Worm (Caenorhabditis elegans) whole organism, young adult: ENCODE results near the gene alh-12.

ENCODE experiments used
- B0035.1 ChIP-seq: sonication (generic microtip); optimal IDR thresholded peaks from 2 replicates; lab custom pipeline; 2016; ENCODE audit warnings: missing genetic modification characterization, mild to moderate bottlenecking, missing compliant biosample characterization, missing genotype, missing genetic modification reagents
- B0336.3 ChIP-seq: fragments of 200-800 bp; sonication (Bioruptor generic); IDR thresholded peaks from 2 replicates; pipeline ENCODE4 v1.3.6; 2022; ENCODE audit warnings: missing genetic modification characterization, missing compliant biosample characterization
- C06A6.2 ChIP-seq: fragments of 200-800 bp; sonication (Bioruptor generic); conservative IDR thresholded peaks from 2 replicates; pipeline ENCODE4 v1.3.6; 2022; ENCODE audit warnings: missing genetic modification characterization, missing compliant biosample characterization
- D2030.7 ChIP-seq: fragments of 200-800 bp; sonication (Bioruptor generic); IDR thresholded peaks from 2 replicates; pipeline ENCODE4 v1.3.6; 2022; ENCODE audit warnings: missing genetic modification reagents, missing genetic modification characterization, missing compliant biosample characterization
- F37B4.10 ChIP-seq: fragments of 200-800 bp; sonication (Bioruptor generic); IDR thresholded peaks from 2 replicates; pipeline ENCODE4 v1.3.6; 2022; ENCODE audit warnings: missing genetic modification characterization, missing compliant biosample characterization
- F39B2.1 ChIP-seq: fragments of 200-800 bp; sonication (Bioruptor generic); IDR thresholded peaks from 2 replicates; pipeline ENCODE4 v1.3.6; 2022; ENCODE audit warnings: missing genetic modification reagents, missing genetic modification characterization, missing compliant biosample characterization
- F52B5.7 ChIP-seq: sonication (generic microtip); optimal IDR thresholded peaks from 2 replicates; lab custom pipeline; 2016; ENCODE audit warnings: mild to moderate bottlenecking, missing genetic modification characterization, missing compliant biosample characterization
- F55B11.4 ChIP-seq: sonication (generic microtip); optimal IDR thresholded peaks from 2 replicates; lab custom pipeline; 2016; ENCODE audit warnings: missing compliant biosample characterization, missing genetic modification characterization, borderline replicate concordance; ENCODE audit not compliant: insufficient read depth
- T07F8.4 ChIP-seq: sonication (generic microtip); optimal IDR thresholded peaks from 2 replicates; lab custom pipeline; 2016; ENCODE audit warnings: mild to moderate bottlenecking, missing genetic modification characterization, moderate library complexity, missing compliant biosample characterization
- Y79H2A.3 ChIP-seq: fragments of 200-800 bp; sonication (Bioruptor generic); conservative IDR thresholded peaks from 2 replicates; pipeline ENCODE4 v1.3.6; 2022; ENCODE audit warnings: missing genetic modification reagents, missing genetic modification characterization, missing compliant biosample characterization
- ZK185.1 ChIP-seq: sonication (generic microtip); optimal IDR thresholded peaks from 2 replicates; lab custom pipeline; 2016; ENCODE audit warnings: mild to moderate bottlenecking, missing genetic modification characterization, missing compliant biosample characterization; ENCODE audit not compliant: poor library complexity, severe bottlenecking
- atf-7 ChIP-seq: sonication (generic microtip); optimal IDR thresholded peaks from 2 replicates; lab custom pipeline; 2017; ENCODE audit warnings: mild to moderate bottlenecking, missing genetic modification characterization, missing compliant biosample characterization
- attf-6 ChIP-seq: fragments of 200-800 bp; sonication (Bioruptor generic); IDR thresholded peaks from 2 replicates; pipeline ENCODE4 v1.3.6; 2022; ENCODE audit warnings: missing genetic modification reagents, missing genetic modification characterization, missing compliant biosample characterization
- bed-1 ChIP-seq: fragments of 200-800 bp; sonication (Bioruptor generic); IDR thresholded peaks from 2 replicates; pipeline ENCODE4 v1.3.6; 2022; ENCODE audit warnings: missing genetic modification reagents, missing genetic modification characterization, missing compliant biosample characterization
- bed-2 ChIP-seq: fragments of 200-800 bp; sonication (Bioruptor generic); IDR thresholded peaks from 2 replicates; pipeline ENCODE4 v1.3.6; 2022; ENCODE audit warnings: missing genetic modification reagents, missing genetic modification characterization, missing compliant biosample characterization
- cebp-2 ChIP-seq: fragments of 200-800 bp; sonication (Bioruptor generic); IDR thresholded peaks from 2 replicates; pipeline ENCODE4 v1.3.6; 2022; ENCODE audit warnings: missing genetic modification characterization, missing compliant biosample characterization
- ceh-100 ChIP-seq: fragments of 200-800 bp; sonication (Bioruptor generic); IDR thresholded peaks from 2 replicates; pipeline ENCODE4 v1.3.6; 2022; ENCODE audit warnings: missing genetic modification reagents, missing genetic modification characterization, missing compliant biosample characterization
- ceh-79 ChIP-seq: sonication (generic microtip); optimal IDR thresholded peaks from 2 replicates; lab custom pipeline; 2017; ENCODE audit warnings: mild to moderate bottlenecking, missing genetic modification characterization, missing compliant biosample characterization
- chd-7 ChIP-seq: sonication (generic microtip); optimal IDR thresholded peaks from 2 replicates; lab custom pipeline; 2016; ENCODE audit warnings: mild to moderate bottlenecking, missing genetic modification characterization, moderate library complexity, missing compliant biosample characterization
- die-1 ChIP-seq: sonication (generic microtip); optimal IDR thresholded peaks from 2 replicates; lab custom pipeline; 2016; ENCODE audit warnings: missing genotype, mild to moderate bottlenecking, missing genetic modification characterization, missing compliant biosample characterization
- egrh-3 ChIP-seq: fragments of 200-800 bp; sonication (Bioruptor generic); IDR thresholded peaks from 2 replicates; pipeline ENCODE4 v1.3.6; 2022; ENCODE audit warnings: missing genetic modification reagents, missing genetic modification characterization, missing compliant biosample characterization
- hlh-12 ChIP-seq: sonication (generic microtip); optimal IDR thresholded peaks from 2 replicates; lab custom pipeline; 2016; ENCODE audit warnings: missing genetic modification characterization, missing compliant biosample characterization
- hmg-20 ChIP-seq: fragments of 200-800 bp; sonication (Bioruptor generic); IDR thresholded peaks from 2 replicates; pipeline ENCODE4 v1.3.6; 2022; ENCODE audit warnings: missing genetic modification reagents, missing genetic modification characterization, missing compliant biosample characterization
- hrde-1 ChIP-seq: sonication (generic microtip); optimal IDR thresholded peaks from 2 replicates; lab custom pipeline; 2016; ENCODE audit warnings: missing genetic modification characterization, mild to moderate bottlenecking, missing compliant biosample characterization, moderate library complexity, missing genotype, missing genetic modification reagents, borderline replicate concordance
- hsf-1 ChIP-seq: fragments of 200-800 bp; sonication (Bioruptor generic); IDR thresholded peaks from 2 replicates; pipeline ENCODE4 v1.3.6; 2022; ENCODE audit warnings: missing genetic modification reagents, missing genetic modification characterization, missing compliant biosample characterization
- let-526 ChIP-seq: fragments of 200-800 bp; sonication (Bioruptor generic); IDR thresholded peaks from 2 replicates; pipeline ENCODE4 v1.3.6; 2022; ENCODE audit warnings: missing genetic modification reagents, missing genetic modification characterization, missing compliant biosample characterization
- lin-54 ChIP-seq: fragments of 200-800 bp; sonication (Bioruptor generic); optimal IDR thresholded peaks from 2 replicates; lab custom pipeline; 2018; ENCODE audit warnings: mild to moderate bottlenecking, missing genetic modification characterization, missing compliant biosample characterization
- lsy-27 ChIP-seq: sonication (generic microtip); optimal IDR thresholded peaks from 2 replicates; lab custom pipeline; 2017; ENCODE audit warnings: missing genetic modification characterization, mild to moderate bottlenecking, missing compliant biosample characterization, antibody characterized with exemption, missing genotype, borderline replicate concordance; ENCODE audit not compliant: insufficient read depth
- madf-10 ChIP-seq: sonication (generic microtip); optimal IDR thresholded peaks from 2 replicates; lab custom pipeline; 2016; ENCODE audit warnings: mild to moderate bottlenecking, missing genetic modification characterization, missing compliant biosample characterization
- madf-3 ChIP-seq: fragments of 200-800 bp; sonication (Bioruptor generic); IDR thresholded peaks from 2 replicates; pipeline ENCODE4 v1.3.6; 2022; ENCODE audit warnings: missing genetic modification reagents, missing genetic modification characterization, missing compliant biosample characterization
- madf-6 ChIP-seq: fragments of 200-800 bp; sonication (Bioruptor generic); IDR thresholded peaks from 2 replicates; pipeline ENCODE4 v1.3.6; 2022; ENCODE audit warnings: missing genetic modification reagents, missing genetic modification characterization, missing compliant biosample characterization
- mcd-1 ChIP-seq: fragments of 200-800 bp; sonication (Bioruptor generic); IDR thresholded peaks from 2 replicates; pipeline ENCODE4 v1.3.6; 2022; ENCODE audit warnings: missing genetic modification reagents, missing genetic modification characterization, missing compliant biosample characterization
- nfya-2 ChIP-seq: fragments of 200-800 bp; sonication (Bioruptor generic); IDR thresholded peaks from 2 replicates; pipeline ENCODE4 v1.3.6; 2022; ENCODE audit warnings: missing genetic modification reagents, missing genetic modification characterization, missing compliant biosample characterization
- nfyb-1 ChIP-seq: fragments of 200-800 bp; sonication (Bioruptor generic); IDR thresholded peaks from 2 replicates; pipeline ENCODE4 v1.3.6; 2022; ENCODE audit warnings: missing genetic modification reagents, missing genetic modification characterization, missing compliant biosample characterization
- nhr-179 ChIP-seq: sonication (generic microtip); optimal IDR thresholded peaks from 2 replicates; lab custom pipeline; 2016; ENCODE audit warnings: mild to moderate bottlenecking, missing genetic modification characterization, missing compliant biosample characterization
- rcor-1 ChIP-seq: fragments of 200-800 bp; sonication (Bioruptor generic); IDR thresholded peaks from 2 replicates; pipeline ENCODE4 v1.3.6; 2022; ENCODE audit warnings: missing genetic modification reagents, missing genetic modification characterization, missing compliant biosample characterization
- rpc-1 ChIP-seq, 2 experiments: fragments of 150-350 bp in 1 of 2; sonication (generic microtip) in 1 of 2; optimal IDR thresholded peaks; 2 replicates each; lab custom pipeline; 2014 to 2018; ENCODE audit warnings: missing biosample characterization in 1 of 2, missing genetic modification characterization in 1 of 2, missing genetic modification reagents in 1 of 2, missing genotype in 1 of 2
- snpc-4 ChIP-seq, 5 experiments: fragments of 150-350 bp in 1 of 5; sonication (generic microtip) in 4 of 5; optimal IDR thresholded peaks; 2 replicates each; lab custom pipeline; 2014 to 2018; ENCODE audit warnings: missing genetic modification characterization in 5 of 5, missing biosample characterization in 3 of 5, antibody characterized with exemption in 2 of 5, mild to moderate bottlenecking in 2 of 5, missing compliant biosample characterization in 2 of 5, missing genotype in 2 of 5, moderate library complexity in 2 of 5, missing genetic modification reagents in 1 of 5
- somi-1 ChIP-seq: fragments of 200-800 bp; sonication (Bioruptor generic); optimal IDR thresholded peaks from 2 replicates; lab custom pipeline; 2018; ENCODE audit warnings: mild to moderate bottlenecking, missing genetic modification characterization, missing compliant biosample characterization
- tbp1 ChIP-seq: fragments of 200-800 bp; sonication (Bioruptor generic); optimal IDR thresholded peaks from 2 replicates; lab custom pipeline; 2018; ENCODE audit warnings: mild to moderate bottlenecking, missing genetic modification characterization, missing compliant biosample characterization
- tlf-1 ChIP-seq: fragments of 200-800 bp; sonication (Bioruptor generic); optimal IDR thresholded peaks from 2 replicates; lab custom pipeline; 2018; ENCODE audit warnings: mild to moderate bottlenecking, missing genetic modification characterization, missing compliant biosample characterization
- unc-130 ChIP-seq: sonication (generic microtip); optimal IDR thresholded peaks from 2 replicates; lab custom pipeline; 2016; ENCODE audit warnings: missing genetic modification reagents, missing genetic modification characterization, missing compliant biosample characterization
- unc-62 ChIP-seq: fragments of 150-350 bp; optimal IDR thresholded peaks from 2 replicates; lab custom pipeline; 2014; ENCODE audit warnings: missing biosample characterization, missing genetic modification reagents, missing genetic modification characterization
- xnd-1 ChIP-seq: sonication (generic microtip); optimal IDR thresholded peaks from 2 replicates; lab custom pipeline; 2016; ENCODE audit warnings: missing genotype, missing genetic modification reagents, missing genetic modification characterization, missing compliant biosample characterization
- zim-3 ChIP-seq: sonication (generic microtip); optimal IDR thresholded peaks from 2 replicates; lab custom pipeline; 2017; ENCODE audit warnings: mild to moderate bottlenecking, missing genetic modification characterization, moderate library complexity, missing compliant biosample characterization
- ztf-18 ChIP-seq: sonication (generic microtip); optimal IDR thresholded peaks from 2 replicates; lab custom pipeline; 2016; ENCODE audit warnings: missing genotype, mild to moderate bottlenecking, missing genetic modification characterization, missing compliant biosample characterization
- ztf-25 ChIP-seq: fragments of 200-800 bp; sonication (Bioruptor generic); IDR thresholded peaks from 2 replicates; pipeline ENCODE4 v1.3.6; 2022; ENCODE audit warnings: missing genetic modification reagents, missing genetic modification characterization, missing compliant biosample characterization

alh-12 gene

ce11 chrIII:7494850-7495314 lies 41.0 kb downstream of the alh-12 start:
- TF ChIP-seq hrde-1 (tag; lab: Kevin White, UChicago) (peak; percentile 97), nhr-179 (tag; lab: Kevin White, UChicago) (no peak), lin-54 (peak; percentile 45), F55B11.4 (tag; lab: Kevin White, UChicago) (no peak), unc-130 (GFP tag; lab: Kevin White, UChicago) (peak; percentile 56), Y79H2A.3 (GFP tag; lab: Robert Waterston, UW) (peak; percentile 69; the same call in 1 of the 2 replicates), madf-6 (peak; percentile 82), bed-1 (GFP tag; lab: Robert Waterston, UW) (0 out of 2 replicates have a peak, but pooled peaks have one; percentile 5), zim-3 (tag; lab: Kevin White, UChicago) (peak; percentile 74), rcor-1 (GFP tag; lab: Robert Waterston, UW) (peak; percentile 51; the same call in 1 of the 2 replicates), F37B4.10 (GFP tag; lab: Robert Waterston, UW) (no peak), F52B5.7 (tag; lab: Kevin White, UChicago) (peak; percentile 89), ztf-18 (tag; lab: Kevin White, UChicago) (no peak), tbp1 (GFP tag; lab: Kevin White, UChicago) (peak; percentile 43), T07F8.4 (tag; lab: Kevin White, UChicago) (no peak), nfya-2 (GFP tag; lab: Robert Waterston, UW) (peak; percentile 94), tlf-1 (GFP tag; lab: Kevin White, UChicago) (peak; percentile 73), D2030.7 (GFP tag; lab: Robert Waterston, UW) (peak; percentile 30; the same call in 1 of the 2 replicates), let-526 (GFP tag; lab: Robert Waterston, UW) (no peak), mcd-1 (GFP tag; lab: Robert Waterston, UW) (peak; percentile 47), C06A6.2 (GFP tag; lab: Robert Waterston, UW) (no peak), madf-10 (tag; lab: Kevin White, UChicago) (no peak), nfyb-1 (GFP tag; lab: Robert Waterston, UW) (peak; percentile 68; the same call in 1 of the 2 replicates), ZK185.1 (tag; lab: Kevin White, UChicago) (no peak), chd-7 (tag; lab: Kevin White, UChicago) (peak; percentile 90), attf-6 (GFP tag; lab: Robert Waterston, UW) (peak; percentile 75), ztf-25 (peak; percentile 54; the same call in 1 of the 2 replicates), die-1 (tag; lab: Kevin White, UChicago) (peak; percentile 30), rpc-1 (optimal IDR thresholded peaks at IDR 0.05; lab: Kevin White, UChicago) (no peak), rpc-1 (tag; optimal IDR thresholded peaks at IDR 0.05; lab: Kevin White, UChicago) (no peak), B0035.1 (tag; lab: Kevin White, UChicago) (peak; percentile 51), madf-3 (GFP tag; lab: Robert Waterston, UW) (peak; percentile 87), hsf-1 (peak; percentile 70), somi-1 (peak; percentile 47), lsy-27 (no peak), ceh-79 (tag; lab: Kevin White, UChicago) (peak; percentile 94), hmg-20 (peak; percentile 37; the same call in 1 of the 2 replicates), xnd-1 (tag; lab: Kevin White, UChicago) (peak; percentile 44), hlh-12 (tag; lab: Kevin White, UChicago) (peak; percentile 44), atf-7 (tag; lab: Kevin White, UChicago) (peak; percentile 78), egrh-3 (GFP tag; lab: Robert Waterston, UW) (no peak), B0336.3 (GFP tag; lab: Robert Waterston, UW) (peak; percentile 90), snpc-4 (GFP tag; optimal IDR thresholded peaks at IDR 0.05; lab: Kevin White, UChicago) (no peak), snpc-4 (tag; optimal IDR thresholded peaks at IDR 0.05; lab: Kevin White, UChicago) (peak in 1 of 4 experiments; percentile 38), ceh-100 (GFP tag; lab: Robert Waterston, UW) (peak; percentile 59; the same call in 1 of the 2 replicates), cebp-2 (GFP tag; lab: Robert Waterston, UW) (peak; percentile 53; the same call in 1 of the 2 replicates), unc-62 (no peak), bed-2 (GFP tag; lab: Robert Waterston, UW) (no peak), F39B2.1 (GFP tag; lab: Robert Waterston, UW) (peak; percentile 70)
